Worm (Caenorhabditis elegans) whole organism, L1 larva: ENCODE results near the gene T19C3.5.

Experiments used
- F16B12.6 ChIP-seq: fragments of 150-350 bp; optimal IDR thresholded peaks from 2 replicates; lab custom pipeline; 2014; ENCODE audit warnings: missing biosample characterization, missing genetic modification characterization
- Y116A8C.19 ChIP-seq: sonication (generic microtip); optimal IDR thresholded peaks from 2 replicates; lab custom pipeline; 2016; ENCODE audit warnings: missing compliant biosample characterization, missing genetic modification characterization, borderline replicate concordance
- aha-1 ChIP-seq: fragments of 150-350 bp; optimal IDR thresholded peaks from 2 replicates; lab custom pipeline; 2014; ENCODE audit warnings: missing biosample characterization, missing genetic modification characterization
- alr-1 ChIP-seq: fragments of 200-800 bp; sonication (Bioruptor generic); optimal IDR thresholded peaks from 2 replicates; lab custom pipeline; 2018; ENCODE audit warnings: borderline replicate concordance, mild to moderate bottlenecking, missing genetic modification characterization, missing compliant biosample characterization
- aly-2 ChIP-seq: fragments of 150-350 bp; optimal IDR thresholded peaks from 2 replicates; lab custom pipeline; 2014; ENCODE audit warnings: missing biosample characterization, missing genetic modification characterization
- ama-1 ChIP-seq: fragments of 150-350 bp; optimal IDR thresholded peaks from 2 replicates; lab custom pipeline; 2014
- blmp-1 ChIP-seq: fragments of 150-350 bp; optimal IDR thresholded peaks from 2 replicates; lab custom pipeline; 2014; ENCODE audit warnings: missing biosample characterization, missing genetic modification characterization
- ceh-63 ChIP-seq: fragments of 200-800 bp; sonication (Bioruptor generic); optimal IDR thresholded peaks from 2 replicates; lab custom pipeline; 2018; ENCODE audit warnings: mild to moderate bottlenecking, missing genetic modification characterization, missing compliant biosample characterization
- ceh-8 ChIP-seq: fragments of 200-800 bp; sonication (Bioruptor generic); optimal IDR thresholded peaks from 2 replicates; lab custom pipeline; 2018; ENCODE audit warnings: mild to moderate bottlenecking, missing genetic modification characterization, moderate library complexity, missing compliant biosample characterization
- ceh-82 ChIP-seq, 3 experiments: fragments of 150-350 bp in 1 of 3; sonication (generic microtip) in 2 of 3; optimal IDR thresholded peaks; 2 replicates each; lab custom pipeline; 2014 to 2017; ENCODE audit warnings: missing biosample characterization in 3 of 3, missing genetic modification characterization in 3 of 3
- ceh-88 ChIP-seq: fragments of 200-800 bp; sonication (Bioruptor generic); IDR thresholded peaks from 2 replicates; pipeline ENCODE4 v1.3.6; 2022; ENCODE audit warnings: missing genetic modification characterization, missing compliant biosample characterization
- dpl-1 ChIP-seq, 3 experiments: fragments of 150-350 bp in 2 of 3; sonication (generic microtip) in 1 of 3; optimal IDR thresholded peaks; 2 replicates each; lab custom pipeline; 2014 to 2017; ENCODE audit warnings: missing biosample characterization in 3 of 3, missing genetic modification characterization in 3 of 3, missing genetic modification reagents in 3 of 3
- efl-1 ChIP-seq, 4 experiments: fragments of 150-350 bp; optimal IDR thresholded peaks in 3 of 4; peaks in 1 of 4; 1 replicate in 1 of 4; 2 replicates in 3 of 4; lab custom pipeline; 2014; ENCODE audit warnings: missing biosample characterization in 2 of 4, missing genetic modification characterization in 2 of 4, missing genetic modification reagents in 2 of 4
- egl-13 ChIP-seq: sonication (generic microtip); optimal IDR thresholded peaks from 2 replicates; lab custom pipeline; 2016; ENCODE audit warnings: missing genotype, missing genetic modification reagents, missing genetic modification characterization, missing compliant biosample characterization
- elt-2 ChIP-seq: sonication (generic microtip); optimal IDR thresholded peaks from 2 replicates; lab custom pipeline; 2016; ENCODE audit warnings: missing genetic modification characterization, mild to moderate bottlenecking, inconsistent platforms, missing compliant biosample characterization, missing genetic modification reagents
- elt-3 ChIP-seq, 6 experiments: fragments of 150-350 bp in 1 of 6; sonication (generic microtip); optimal IDR thresholded peaks; 2 replicates each; lab custom pipeline; 2017 to 2018; ENCODE audit warnings: missing biosample characterization in 6 of 6, missing genetic modification characterization in 6 of 6, inconsistent platforms in 1 of 6
- ets-5 ChIP-seq: fragments of 200-800 bp; sonication (Bioruptor generic); IDR thresholded peaks from 2 replicates; pipeline ENCODE4 v1.3.6; 2022; ENCODE audit warnings: missing genetic modification characterization, missing compliant biosample characterization
- fkh-10 ChIP-seq: sonication (generic microtip); optimal IDR thresholded peaks from 2 replicates; lab custom pipeline; 2017; ENCODE audit warnings: missing biosample characterization, missing genetic modification reagents, missing genetic modification characterization
- fos-1 ChIP-seq: fragments of 150-350 bp; optimal IDR thresholded peaks from 2 replicates; lab custom pipeline; 2014; ENCODE audit warnings: missing biosample characterization, missing genetic modification characterization
- grh-1 ChIP-seq: fragments of 200-800 bp; sonication (Bioruptor generic); IDR thresholded peaks from 2 replicates; pipeline ENCODE4 v1.3.6; 2022; ENCODE audit warnings: missing genetic modification reagents, missing genetic modification characterization, missing compliant biosample characterization
- hlh-17 ChIP-seq: fragments of 200-800 bp; sonication (Bioruptor generic); optimal IDR thresholded peaks from 2 replicates; lab custom pipeline; 2018; ENCODE audit warnings: missing genetic modification characterization, mild to moderate bottlenecking, missing compliant biosample characterization, moderate library complexity, borderline replicate concordance
- hpl-2 ChIP-seq: fragments of 150-350 bp; optimal IDR thresholded peaks from 2 replicates; lab custom pipeline; 2014; ENCODE audit warnings: missing biosample characterization, missing genetic modification reagents, missing genetic modification characterization
- irx-1 ChIP-seq: sonication (generic microtip); optimal IDR thresholded peaks from 2 replicates; lab custom pipeline; 2016; ENCODE audit warnings: missing genetic modification characterization, missing compliant biosample characterization
- isw-1 ChIP-seq: fragments of 200-800 bp; sonication (Bioruptor generic); IDR thresholded peaks from 2 replicates; pipeline ENCODE4 v1.3.6; 2022; ENCODE audit warnings: missing genetic modification characterization, missing compliant biosample characterization
- lin-14 ChIP-seq: fragments of 200-800 bp; sonication (Bioruptor generic); optimal IDR thresholded peaks from 2 replicates; lab custom pipeline; 2018; ENCODE audit warnings: mild to moderate bottlenecking, missing genetic modification characterization, moderate library complexity, missing compliant biosample characterization
- lin-15B ChIP-seq: fragments of 150-350 bp; sonication (generic microtip); optimal IDR thresholded peaks from 3 replicates; lab custom pipeline; 2014; ENCODE audit warnings: missing biosample characterization, missing genetic modification characterization
- lin-39 ChIP-seq: fragments of 150-350 bp; optimal IDR thresholded peaks from 2 replicates; lab custom pipeline; 2014; ENCODE audit warnings: missing biosample characterization, missing genetic modification reagents, missing genetic modification characterization
- lsy-2 ChIP-seq, 2 experiments: fragments of 150-350 bp; optimal IDR thresholded peaks; 2 replicates each; lab custom pipeline; 2014; ENCODE audit warnings: missing biosample characterization in 2 of 2, missing genetic modification characterization in 2 of 2
- mef-2 ChIP-seq: fragments of 150-350 bp; optimal IDR thresholded peaks from 2 replicates; lab custom pipeline; 2014; ENCODE audit warnings: missing biosample characterization, missing genetic modification characterization
- nhr-19 ChIP-seq: fragments of 200-800 bp; sonication (Bioruptor generic); conservative IDR thresholded peaks from 2 replicates; pipeline ENCODE4 v1.3.6; 2022; ENCODE audit warnings: missing genetic modification characterization, missing compliant biosample characterization
- nhr-76 ChIP-seq: sonication (generic microtip); optimal IDR thresholded peaks from 2 replicates; lab custom pipeline; 2017; ENCODE audit warnings: missing biosample characterization, missing genetic modification characterization
- nhr-77 ChIP-seq: fragments of 150-350 bp; optimal IDR thresholded peaks from 2 replicates; lab custom pipeline; 2014; ENCODE audit warnings: missing biosample characterization, missing genetic modification characterization
- nhr-84 ChIP-seq: sonication (generic microtip); optimal IDR thresholded peaks from 2 replicates; lab custom pipeline; 2017; ENCODE audit warnings: missing biosample characterization, missing genetic modification characterization
- nhr-85 ChIP-seq: sonication (generic microtip); peaks from one replicate; lab custom pipeline; 2016; ENCODE audit warnings: missing genetic modification characterization, inconsistent platforms, missing compliant biosample characterization
- nhr-90 ChIP-seq: sonication (generic microtip); optimal IDR thresholded peaks from 2 replicates; lab custom pipeline; 2016; ENCODE audit warnings: mild to moderate bottlenecking, missing genetic modification characterization, missing compliant biosample characterization; ENCODE audit not compliant: poor library complexity
- rnt-1 ChIP-seq: sonication (generic microtip); optimal IDR thresholded peaks from 2 replicates; lab custom pipeline; 2016; ENCODE audit warnings: mild to moderate bottlenecking, missing genetic modification characterization, moderate library complexity, missing compliant biosample characterization
- snpc-4 ChIP-seq: fragments of 150-350 bp; optimal IDR thresholded peaks from 2 replicates; lab custom pipeline; 2014; ENCODE audit warnings: missing biosample characterization, missing genetic modification characterization
- snu-23 ChIP-seq: sonication (generic microtip); optimal IDR thresholded peaks from 2 replicates; lab custom pipeline; 2016; ENCODE audit warnings: missing genetic modification characterization, missing compliant biosample characterization
- swsn-7 ChIP-seq: sonication (generic microtip); optimal IDR thresholded peaks from 2 replicates; lab custom pipeline; 2016; ENCODE audit warnings: missing genetic modification characterization, missing compliant biosample characterization
- tlp-1 ChIP-seq: fragments of 150-350 bp; optimal IDR thresholded peaks from 2 replicates; lab custom pipeline; 2014; ENCODE audit warnings: missing biosample characterization, missing genetic modification characterization
- unc-62 ChIP-seq: fragments of 150-350 bp; optimal IDR thresholded peaks from 2 replicates; lab custom pipeline; 2014; ENCODE audit warnings: missing biosample characterization, missing genetic modification reagents, missing genetic modification characterization
- xbp-1 ChIP-seq: sonication (generic microtip); optimal IDR thresholded peaks from 2 replicates; lab custom pipeline; 2016; ENCODE audit warnings: missing genetic modification characterization, missing compliant biosample characterization
- zip-4 ChIP-seq: fragments of 200-800 bp; sonication (Bioruptor generic); optimal IDR thresholded peaks from 2 replicates; lab custom pipeline; 2018; ENCODE audit warnings: mild to moderate bottlenecking, missing genetic modification characterization, moderate library complexity, missing compliant biosample characterization

The T19C3.5 gene

DNA sequence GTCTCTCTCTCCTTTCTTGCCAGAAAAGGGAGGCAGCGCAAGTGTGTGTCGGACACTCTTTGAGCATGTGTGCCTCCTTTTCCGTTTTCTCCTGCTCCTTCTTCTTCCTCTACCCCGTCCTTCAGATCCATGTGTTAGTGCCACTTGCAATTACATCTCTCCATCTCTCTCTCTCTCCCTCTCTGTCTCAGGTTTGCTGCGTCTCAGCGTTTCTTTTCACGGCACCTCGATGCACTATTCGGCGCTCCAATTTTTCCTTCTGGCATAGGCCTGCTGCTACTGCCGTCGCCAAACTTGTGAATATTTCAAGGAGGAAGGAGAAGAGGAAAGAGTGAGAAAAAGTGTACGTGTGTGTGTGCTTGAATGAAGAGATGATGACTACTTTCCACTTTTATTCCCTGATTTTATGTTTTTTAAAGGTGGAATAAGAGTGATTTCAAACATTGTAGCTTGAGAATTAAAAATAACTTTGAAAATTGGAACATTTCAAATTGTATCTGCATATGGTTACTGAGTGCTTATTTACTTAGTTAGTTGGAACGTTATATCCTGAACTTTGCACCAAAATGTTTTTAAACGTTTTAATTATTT, 40.7 kb upstream of the T19C3.5 start, which contains the start of gene W02B3.3 (continued):
- TF ChIP-seq nhr-77, result no peak
- peak; percentile 8 for TF ChIP-seq lin-15B (tag; lab: Kevin White, UChicago)
- peak; percentile 94 for TF ChIP-seq fkh-10 (GFP tag; lab: Kevin White, UChicago)
- TF ChIP-seq xbp-1 (tag; lab: Kevin White, UChicago), result peak; percentile 55
- peak; percentile 55 for TF ChIP-seq snpc-4 (tag; lab: Kevin White, UChicago)
- TF ChIP-seq lin-39 (tag; lab: Kevin White, UChicago), result no peak
- TF ChIP-seq aly-2 (tag; lab: Kevin White, UChicago), result no peak
- TF ChIP-seq nhr-76 (tag; lab: Kevin White, UChicago), result no peak
- TF ChIP-seq ceh-88, result no peak
- no peak for TF ChIP-seq elt-3 (tag; optimal IDR thresholded peaks at IDR 0.05; lab: Kevin White, UChicago)
- TF ChIP-seq ets-5 (GFP tag; lab: Robert Waterston, UW), result no peak
- TF ChIP-seq lsy-2 (tag; optimal IDR thresholded peaks at IDR 0.05; lab: Kevin White, UChicago), result peak; percentile 42 to 70
- TF ChIP-seq isw-1 (GFP tag; lab: Robert Waterston, UW), result peak; percentile 66
- 0 out of 2 replicates have a peak, but pooled peaks have one; percentile 9 for TF ChIP-seq nhr-19 (GFP tag; lab: Robert Waterston, UW)
- TF ChIP-seq ama-1 (lab: Kevin White, UChicago), result no peak
- TF ChIP-seq mef-2 (tag; lab: Kevin White, UChicago), result no peak
- TF ChIP-seq lin-14 (GFP tag; lab: Kevin White, UChicago), result peak; percentile 96
- TF ChIP-seq unc-62 (GFP tag; lab: Kevin White, UChicago), result no peak
- peak; percentile 47 for TF ChIP-seq irx-1 (tag; lab: Kevin White, UChicago)
- TF ChIP-seq egl-13 (tag; lab: Kevin White, UChicago), result peak; percentile 80
- TF ChIP-seq nhr-84, result no peak
- peak in 1 of 3 experiments; percentile 29 for TF ChIP-seq dpl-1 (GFP tag; optimal IDR thresholded peaks at IDR 0.05; lab: Kevin White, UChicago)
- TF ChIP-seq F16B12.6 (tag; lab: Kevin White, UChicago), result no peak
- TF ChIP-seq elt-2 (tag; lab: Kevin White, UChicago), result no peak
- TF ChIP-seq hpl-2 (GFP tag; lab: Kevin White, UChicago), result no peak
- TF ChIP-seq Y116A8C.19, result no peak
- TF ChIP-seq alr-1 (tag; lab: Kevin White, UChicago), result no peak
- peak; percentile 74 for TF ChIP-seq ceh-63
- no peak for TF ChIP-seq blmp-1 (tag; lab: Kevin White, UChicago)
- TF ChIP-seq grh-1, result no peak
- peak; percentile 53 for TF ChIP-seq rnt-1 (tag; lab: Kevin White, UChicago)
- peak; percentile 42 to 47 for TF ChIP-seq efl-1 (optimal IDR thresholded peaks at IDR 0.05; lab: Kevin White, UChicago)
- no peak for TF ChIP-seq efl-1 (GFP tag; optimal IDR thresholded peaks at IDR 0.05 in 1 of 2; lab: Kevin White, UChicago)
- TF ChIP-seq zip-4 (GFP tag; lab: Kevin White, UChicago), result no peak
- peak; percentile 55 for TF ChIP-seq fos-1 (tag; lab: Kevin White, UChicago)
- no peak for TF ChIP-seq nhr-90 (tag; lab: Kevin White, UChicago)
- peak; percentile 78 for TF ChIP-seq swsn-7 (tag; lab: Kevin White, UChicago)
- TF ChIP-seq snu-23, result peak; percentile 79
- TF ChIP-seq ceh-82 (tag; optimal IDR thresholded peaks at IDR 0.05; lab: Kevin White, UChicago), result peak; percentile 57 to 91 (median 76)
- TF ChIP-seq, all 84 proteins: peak for 39

DNA sequence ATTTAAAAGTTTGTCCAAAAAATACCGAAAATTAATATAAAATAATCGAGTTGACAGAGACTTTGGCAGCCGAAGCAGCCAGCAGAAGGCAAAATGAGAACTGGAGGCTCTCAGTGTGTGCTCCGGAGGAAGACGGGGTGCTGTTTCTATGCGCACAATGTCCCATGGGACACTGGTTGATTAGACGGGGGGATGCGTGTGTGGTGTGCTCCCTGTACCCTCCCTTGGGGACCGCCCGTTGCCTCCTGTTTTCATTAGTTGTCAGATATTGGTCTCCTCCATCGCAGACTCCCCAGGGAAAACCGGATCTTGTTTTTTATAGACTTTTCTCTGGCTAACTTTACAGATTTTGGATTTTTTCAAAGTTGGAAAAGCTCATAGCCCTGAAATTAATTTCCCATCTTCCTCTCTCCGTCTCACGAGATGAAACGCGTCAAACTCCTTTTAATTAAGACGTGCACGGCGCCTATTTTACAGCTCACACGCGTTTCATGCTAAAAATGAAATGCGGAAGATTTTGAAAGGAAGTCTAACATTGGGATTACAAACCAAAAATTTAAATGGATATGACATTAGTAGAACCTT, 37.5 kb upstream of the T19C3.5 start, which contains the start of gene C09F5.3:
TSS of gene C09F5.3 (minus strand) at position 94 of the 585 bp plus-strand sequence.
- TF ChIP-seq zip-4 (GFP tag; lab: Kevin White, UChicago), result no peak
- no peak for TF ChIP-seq snpc-4 (tag; lab: Kevin White, UChicago)
- no peak for TF ChIP-seq hlh-17 (GFP tag; lab: Kevin White, UChicago)
- TF ChIP-seq ama-1 (lab: Kevin White, UChicago), result no peak
- TF ChIP-seq tlp-1 (tag; lab: Kevin White, UChicago), result no peak
- no peak for TF ChIP-seq aha-1
- TF ChIP-seq grh-1, result no peak
- TF ChIP-seq irx-1 (tag; lab: Kevin White, UChicago), result no peak
- TF ChIP-seq egl-13 (tag; lab: Kevin White, UChicago), result no peak
- TF ChIP-seq ceh-8 (GFP tag; lab: Kevin White, UChicago), result no peak
- no peak for TF ChIP-seq nhr-85 (tag; lab: Kevin White, UChicago)
